Fruit fly (Drosophila melanogaster) whole organism, embryonic: ENCODE data around the gene Rab9D.
A peak's percentile ranks its signal among the peaks of the same experiment; 100 is the strongest.

Source experiments
- Atf3 ChIP-seq: fragments of 200-800 bp; sonication (Bioruptor generic); optimal IDR thresholded peaks from 3 replicates; lab custom pipeline; 2016; ENCODE audit warnings: missing biosample characterization, missing genetic modification characterization
- CG10543 ChIP-seq: fragments of 200-800 bp; sonication (Bioruptor generic); optimal IDR thresholded peaks from 3 replicates; lab custom pipeline; 2017; ENCODE audit warnings: missing biosample characterization, mild to moderate bottlenecking, missing genetic modification characterization, moderate library complexity
- CG11504 ChIP-seq: fragments of 200-800 bp; sonication (Bioruptor generic); optimal IDR thresholded peaks from 3 replicates; lab custom pipeline; 2019; ENCODE audit warnings: missing biosample characterization, mild to moderate bottlenecking, missing genetic modification characterization, moderate library complexity
- CG12391 ChIP-seq: fragments of 200-800 bp; sonication (Bioruptor generic); optimal IDR thresholded peaks from 3 replicates; lab custom pipeline; 2018; ENCODE audit warnings: missing biosample characterization, mild to moderate bottlenecking, missing genetic modification characterization, moderate library complexity
- CG13123 ChIP-seq: fragments of 200-800 bp; sonication (Bioruptor generic); optimal IDR thresholded peaks from 2 replicates; lab custom pipeline; 2016; ENCODE audit warnings: missing biosample characterization, missing genetic modification characterization
- CG13624 ChIP-seq: fragments of 200-800 bp; sonication (Bioruptor generic); optimal IDR thresholded peaks from 2 replicates; lab custom pipeline; 2016; ENCODE audit warnings: missing biosample characterization, missing genetic modification characterization
- CG13894 ChIP-seq: fragments of 200-800 bp; sonication (Bioruptor generic); optimal IDR thresholded peaks from 3 replicates; lab custom pipeline; 2018; ENCODE audit warnings: missing biosample characterization, mild to moderate bottlenecking, missing genetic modification characterization, moderate library complexity
- CG15269 ChIP-seq: fragments of 200-800 bp; sonication (Bioruptor generic); optimal IDR thresholded peaks from 2 replicates; lab custom pipeline; 2018; ENCODE audit warnings: missing biosample characterization, mild to moderate bottlenecking, missing genetic modification characterization, moderate library complexity
- CG15514 ChIP-seq: fragments of 200-800 bp; sonication (Bioruptor generic); optimal IDR thresholded peaks from 3 replicates; lab custom pipeline; 2017; ENCODE audit warnings: missing biosample characterization, missing genetic modification characterization, mild to moderate bottlenecking, moderate library complexity, missing genetic modification reagents
- CG15601 ChIP-seq: fragments of 200-800 bp; sonication (Bioruptor generic); optimal IDR thresholded peaks from 3 replicates; lab custom pipeline; 2019; ENCODE audit warnings: missing biosample characterization, mild to moderate bottlenecking, missing genetic modification characterization, moderate library complexity
- CG1603 ChIP-seq: fragments of 200-800 bp; sonication (Bioruptor generic); optimal IDR thresholded peaks from 2 replicates; lab custom pipeline; 2019; ENCODE audit warnings: missing biosample characterization, mild to moderate bottlenecking, missing genetic modification characterization, moderate library complexity
- CG16779 ChIP-seq: fragments of 200-800 bp; sonication (Bioruptor generic); IDR thresholded peaks from 2 replicates; pipeline ENCODE4 v1.3.6; 2022; ENCODE audit warnings: missing biosample characterization, missing genetic modification characterization
- CG16863 ChIP-seq: fragments of 200-800 bp; sonication (Bioruptor generic); optimal IDR thresholded peaks from 3 replicates; lab custom pipeline; 2016; ENCODE audit warnings: missing biosample characterization, missing genetic modification characterization
- CG2678 ChIP-seq: fragments of 200-800 bp; sonication (Bioruptor generic); optimal IDR thresholded peaks from 3 replicates; lab custom pipeline; 2019; ENCODE audit warnings: missing biosample characterization, mild to moderate bottlenecking, missing genetic modification characterization, moderate library complexity
- CG30403 ChIP-seq: fragments of 200-800 bp; sonication (Bioruptor generic); optimal IDR thresholded peaks from 3 replicates; lab custom pipeline; 2016; ENCODE audit warnings: missing biosample characterization, missing genetic modification characterization
- CG3847 ChIP-seq: fragments of 200-800 bp; sonication (Bioruptor generic); IDR thresholded peaks from 2 replicates; pipeline ENCODE4 v1.3.6; 2022; ENCODE audit warnings: missing biosample characterization, missing genetic modification characterization
- CG4404 ChIP-seq: fragments of 200-800 bp; sonication (Bioruptor generic); IDR thresholded peaks from 2 replicates; pipeline ENCODE4 v1.3.6; 2022; ENCODE audit warnings: missing biosample characterization, missing genetic modification characterization
- CG6175 ChIP-seq: fragments of 200-800 bp; sonication (Bioruptor generic); IDR thresholded peaks from 3 replicates; pipeline ENCODE4 v1.3.6; 2022; ENCODE audit warnings: missing biosample characterization, missing genetic modification characterization
- CG7271 ChIP-seq: fragments of 200-800 bp; sonication (Bioruptor generic); optimal IDR thresholded peaks from 2 replicates; lab custom pipeline; 2018; ENCODE audit warnings: missing biosample characterization, mild to moderate bottlenecking, missing genetic modification characterization, moderate library complexity
- CG7745 ChIP-seq: fragments of 200-800 bp; sonication (Bioruptor generic); optimal IDR thresholded peaks from 2 replicates; lab custom pipeline; 2018; ENCODE audit warnings: missing biosample characterization, mild to moderate bottlenecking, missing genetic modification characterization, moderate library complexity
- CG8478 ChIP-seq: fragments of >200 bp; optimal IDR thresholded peaks from 2 replicates; lab custom pipeline; 2018
- CG8924 ChIP-seq: fragments of 200-800 bp; optimal IDR thresholded peaks from 3 replicates; lab custom pipeline; 2019; ENCODE audit warnings: missing biosample characterization, mild to moderate bottlenecking, missing genetic modification characterization, moderate library complexity
- CG9215 ChIP-seq: fragments of 200-800 bp; sonication (Bioruptor generic); IDR thresholded peaks from 2 replicates; pipeline ENCODE4 v1.3.6; 2022; ENCODE audit warnings: missing biosample characterization, missing genetic modification characterization
- Deaf1 ChIP-seq: fragments of 200-800 bp; optimal IDR thresholded peaks from 3 replicates; lab custom pipeline; 2019; ENCODE audit warnings: missing biosample characterization, mild to moderate bottlenecking, missing genetic modification characterization, moderate library complexity
- Doc2 ChIP-seq: fragments of 200-800 bp; sonication (Bioruptor generic); IDR thresholded peaks from 2 replicates; pipeline ENCODE4 v1.3.6; 2022; ENCODE audit warnings: missing biosample characterization, missing genetic modification characterization
- Doc3 ChIP-seq: fragments of 200-800 bp; sonication (Bioruptor generic); IDR thresholded peaks from 3 replicates; pipeline ENCODE4 v1.3.6; 2022; ENCODE audit warnings: missing biosample characterization, missing genetic modification characterization; ENCODE audit not compliant: partially characterized antibody
- H15 ChIP-seq: fragments of 200-800 bp; sonication (Bioruptor generic); IDR thresholded peaks from 3 replicates; pipeline ENCODE4 v1.3.6; 2022; ENCODE audit warnings: missing biosample characterization, missing genetic modification characterization
- HLH54F ChIP-seq: fragments of 200-800 bp; sonication (Bioruptor generic); optimal IDR thresholded peaks from 3 replicates; lab custom pipeline; 2016; ENCODE audit warnings: missing biosample characterization, missing genetic modification characterization
- NC2β ChIP-seq: fragments of 200-800 bp; sonication (Bioruptor generic); optimal IDR thresholded peaks from 2 replicates; lab custom pipeline; 2016; ENCODE audit warnings: missing biosample characterization, missing genetic modification characterization
- NFAT ChIP-seq: fragments of 200-800 bp; sonication (Bioruptor generic); IDR thresholded peaks from 2 replicates; pipeline ENCODE4 v1.3.6; 2022; ENCODE audit warnings: missing biosample characterization, missing genetic modification characterization
- Nf-YA ChIP-seq: fragments of 200-800 bp; sonication (Bioruptor generic); IDR thresholded peaks from 2 replicates; pipeline ENCODE4 v1.3.6; 2022; ENCODE audit warnings: missing biosample characterization, missing genetic modification characterization
- Rx ChIP-seq: fragments of 200-800 bp; sonication (Bioruptor generic); IDR thresholded peaks from 2 replicates; pipeline ENCODE4 v1.3.6; 2022; ENCODE audit warnings: missing biosample characterization, missing genetic modification characterization
- Six4 ChIP-seq: fragments of 200-800 bp; sonication (Bioruptor generic); optimal IDR thresholded peaks from 2 replicates; lab custom pipeline; 2016; ENCODE audit warnings: missing biosample characterization, missing genetic modification characterization
- bbx ChIP-seq: fragments of 200-800 bp; sonication (Bioruptor generic); IDR thresholded peaks from 2 replicates; pipeline ENCODE4 v1.3.6; 2022; ENCODE audit warnings: missing biosample characterization, missing genetic modification characterization; ENCODE audit not compliant: partially characterized antibody
- bcd ChIP-seq: fragments of 200-800 bp; sonication (Bioruptor generic); optimal IDR thresholded peaks from 2 replicates; lab custom pipeline; 2017; ENCODE audit warnings: missing biosample characterization, mild to moderate bottlenecking, missing genetic modification characterization
- cad ChIP-seq: fragments of >200 bp; optimal IDR thresholded peaks from 2 replicates; lab custom pipeline; 2017; ENCODE audit warnings: missing biosample characterization, missing genetic modification characterization
- caup ChIP-seq: fragments of 200-800 bp; sonication (Bioruptor generic); optimal IDR thresholded peaks from 3 replicates; lab custom pipeline; 2017; ENCODE audit warnings: missing biosample characterization, mild to moderate bottlenecking, missing genetic modification characterization, moderate library complexity; ENCODE audit not compliant: severe bottlenecking
- ci ChIP-seq: fragments of 200-800 bp; sonication (Bioruptor generic); IDR thresholded peaks from 3 replicates; pipeline ENCODE4 v1.3.6; 2022; ENCODE audit warnings: missing biosample characterization, missing genetic modification characterization
- fd96Cb ChIP-seq: fragments of 200-800 bp; sonication (Bioruptor generic); optimal IDR thresholded peaks from 2 replicates; lab custom pipeline; 2018; ENCODE audit warnings: missing biosample characterization, mild to moderate bottlenecking, missing genetic modification characterization, moderate library complexity
- ind ChIP-seq: fragments of 200-800 bp; sonication (Bioruptor generic); optimal IDR thresholded peaks from 3 replicates; lab custom pipeline; 2016; ENCODE audit warnings: missing biosample characterization, missing genetic modification characterization
- jumu ChIP-seq: fragments of 200-800 bp; sonication (Bioruptor generic); optimal IDR thresholded peaks from 3 replicates; lab custom pipeline; 2016; ENCODE audit warnings: missing biosample characterization, missing genetic modification characterization
- knrl ChIP-seq: fragments of 200-800 bp; sonication (Bioruptor generic); IDR thresholded peaks from 3 replicates; pipeline ENCODE4 v1.3.6; 2022; ENCODE audit warnings: missing biosample characterization, missing genetic modification characterization; ENCODE audit not compliant: partially characterized antibody
- maf-S ChIP-seq: fragments of 200-800 bp; sonication (Bioruptor generic); optimal IDR thresholded peaks from 2 replicates; lab custom pipeline; 2016; ENCODE audit warnings: missing biosample characterization, missing genetic modification characterization
- mirr ChIP-seq: fragments of 200-800 bp; sonication (Bioruptor generic); optimal IDR thresholded peaks from 3 replicates; lab custom pipeline; 2018; ENCODE audit warnings: missing biosample characterization, mild to moderate bottlenecking, missing genetic modification characterization
- row ChIP-seq: fragments of 200-800 bp; sonication (Bioruptor generic); IDR thresholded peaks from 3 replicates; pipeline ENCODE4 v1.3.6; 2022; ENCODE audit warnings: missing biosample characterization, missing genetic modification characterization
- schlank ChIP-seq: fragments of 200-800 bp; sonication (Bioruptor generic); optimal IDR thresholded peaks from 2 replicates; lab custom pipeline; 2018; ENCODE audit warnings: missing biosample characterization, mild to moderate bottlenecking, missing genetic modification characterization
- sens ChIP-seq: fragments of 200-800 bp; sonication (Bioruptor generic); peaks from one replicate; lab custom pipeline; 2016; ENCODE audit warnings: missing biosample characterization, missing genetic modification characterization
- tin ChIP-seq: fragments of 200-800 bp; sonication (Bioruptor generic); optimal IDR thresholded peaks from 3 replicates; lab custom pipeline; 2016; ENCODE audit warnings: missing biosample characterization, missing genetic modification characterization
- trh ChIP-seq: fragments of 200-800 bp; sonication (Bioruptor generic); optimal IDR thresholded peaks from 2 replicates; lab custom pipeline; 2016; ENCODE audit warnings: missing biosample characterization, missing genetic modification characterization
- unpg ChIP-seq: fragments of 200-800 bp; sonication (Bioruptor generic); optimal IDR thresholded peaks from 3 replicates; lab custom pipeline; 2018; ENCODE audit warnings: missing biosample characterization, mild to moderate bottlenecking, missing genetic modification characterization, moderate library complexity
- zen ChIP-seq: fragments of 200-800 bp; sonication (Bioruptor generic); optimal IDR thresholded peaks from 3 replicates; lab custom pipeline; 2018; ENCODE audit warnings: missing biosample characterization, mild to moderate bottlenecking, missing genetic modification characterization, moderate library complexity

Gene Rab9D

DNA sequence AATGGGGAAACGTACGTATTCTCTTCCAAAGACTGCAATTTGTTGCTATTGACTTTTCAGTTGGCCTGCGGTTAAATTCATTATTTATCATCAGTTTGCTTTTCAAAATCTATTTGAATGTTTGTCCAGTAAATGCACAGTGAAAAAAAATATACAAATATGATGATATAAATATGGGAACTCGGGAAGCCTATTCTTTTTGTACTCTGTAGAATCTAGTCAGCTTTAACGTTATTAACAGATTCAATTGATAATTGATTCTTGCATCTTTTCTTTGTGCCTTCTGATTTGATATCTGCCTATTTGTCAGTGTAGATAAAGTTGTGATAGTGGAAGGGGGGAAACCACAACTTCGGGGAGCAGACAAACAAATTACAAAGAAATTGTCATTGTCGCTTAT is 45.6 kb upstream of the Rab9D start (continued):
- TF ChIP-seq caup (GFP tag; lab: Kevin White, UChicago) (peak; percentile 4), zen (tag; lab: Kevin White, UChicago) (peak; percentile 54), HLH54F (GFP tag; lab: Kevin White, UChicago) (peak; percentile 10), fd96Cb (tag; lab: Kevin White, UChicago) (peak; percentile 73), schlank (tag; lab: Kevin White, UChicago) (no peak), unpg (GFP tag; lab: Kevin White, UChicago) (peak; percentile 70), Doc2 (GFP tag; lab: Robert Waterston, UW) (no peak), Rx (peak; percentile 55), CG11504 (peak; percentile 80), CG16863 (peak; percentile 4), jumu (GFP tag; lab: Kevin White, UChicago) (peak; percentile 2), CG8478 (lab: Kevin White, UChicago) (no peak), row (peak; percentile 76), CG8924 (tag; lab: Kevin White, UChicago) (peak; percentile 58), CG9215 (GFP tag; lab: Robert Waterston, UW) (no peak; the same call in 1 of the 2 replicates), CG3847 (GFP tag; lab: Robert Waterston, UW) (peak; percentile 31; the same call in 1 of the 2 replicates), CG13624 (GFP tag; lab: Kevin White, UChicago) (no peak), Atf3 (GFP tag; lab: Kevin White, UChicago) (peak; percentile 16), CG13894 (tag; lab: Kevin White, UChicago) (no peak), trh (GFP tag; lab: Kevin White, UChicago) (no peak), Doc3 (no peak), cad (no peak), CG16779 (GFP tag; lab: Robert Waterston, UW) (no peak), bcd (GFP tag; lab: Kevin White, UChicago) (peak; percentile 48), sens (GFP tag; lab: Kevin White, UChicago) (peak; percentile 94), Deaf1 (tag; lab: Kevin White, UChicago) (no peak), Six4 (peak; percentile 44), ci (peak; percentile 87), Nf-YA (GFP tag; lab: Robert Waterston, UW) (0 out of 2 replicates have a peak, but pooled peaks have one; percentile 43), CG12391 (tag; lab: Kevin White, UChicago) (peak; percentile 73), knrl (GFP tag; lab: Robert Waterston, UW) (no peak), CG2678 (tag; lab: Kevin White, UChicago) (peak; percentile 73), CG7271 (tag; lab: Kevin White, UChicago) (no peak), CG15514 (GFP tag; lab: Kevin White, UChicago) (peak; percentile 10), CG4404 (GFP tag; lab: Robert Waterston, UW) (no peak), mirr (GFP tag; lab: Kevin White, UChicago) (no peak), CG1603 (tag; lab: Kevin White, UChicago) (peak; percentile 40), CG7745 (tag; lab: Kevin White, UChicago) (no peak), CG10543 (GFP tag; lab: Kevin White, UChicago) (no peak), maf-S (GFP tag; lab: Kevin White, UChicago) (no peak), CG15601 (tag; lab: Kevin White, UChicago) (peak; percentile 56), H15 (GFP tag; lab: Robert Waterston, UW) (peak; percentile 47; the same call in 1 of the 3 replicates), CG13123 (GFP tag; lab: Kevin White, UChicago) (peak; percentile 16), tin (peak; percentile 66), NFAT (GFP tag; lab: Robert Waterston, UW) (no peak), CG30403 (peak; percentile 65), CG15269 (peak; percentile 65), bbx (GFP tag; lab: Robert Waterston, UW) (no peak), CG6175 (GFP tag; lab: Robert Waterston, UW) (no peak), NC2β (GFP tag; lab: Kevin White, UChicago) (peak; percentile 33), ind (GFP tag; lab: Kevin White, UChicago) (peak; percentile 59)
